Worm (Caenorhabditis elegans) whole organism, L1 larva: Measurements from ENCODE around the gene zip-2.

Source experiments
- ama-1 ChIP-seq: fragments of 150-350 bp; optimal IDR thresholded peaks from 2 replicates; lab custom pipeline; 2014
- nhr-11 ChIP-seq: fragments of 150-350 bp; optimal IDR thresholded peaks from 2 replicates; lab custom pipeline; 2014; ENCODE audit warnings: missing biosample characterization, missing genetic modification characterization
- nhr-47 ChIP-seq: sonication (generic microtip); optimal IDR thresholded peaks from 2 replicates; lab custom pipeline; 2016; ENCODE audit warnings: mild to moderate bottlenecking, missing genetic modification characterization, moderate library complexity, missing compliant biosample characterization
- pqm-1 ChIP-seq: sonication (generic microtip); optimal IDR thresholded peaks from 3 replicates; lab custom pipeline; 2017; ENCODE audit warnings: missing biosample characterization, missing genetic modification characterization

DNA sequence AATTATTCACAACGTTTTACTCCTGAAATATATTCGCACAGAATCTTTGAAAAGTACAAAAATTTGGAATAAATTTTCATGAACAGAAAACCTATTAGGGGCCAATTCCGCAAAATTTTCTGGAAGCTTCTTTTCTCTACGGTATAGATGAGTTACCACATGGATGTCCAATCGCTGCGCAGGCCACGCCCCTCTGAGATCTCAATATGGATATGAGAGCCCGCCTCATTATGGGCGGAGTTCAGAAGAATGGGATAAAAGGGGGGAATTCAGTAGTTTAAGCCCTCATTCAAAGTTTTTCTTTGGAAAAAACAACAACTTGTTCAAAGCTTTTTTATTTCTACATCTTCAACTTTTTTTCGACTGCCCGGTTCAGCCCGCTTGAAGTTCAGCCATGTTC is 21.2 kb upstream of the zip-2 start, which contains the start of gene daf-7:
- no peak for TF ChIP-seq pqm-1 (tag; lab: Kevin White, UChicago)
- no peak for TF ChIP-seq nhr-47 (tag; lab: Kevin White, UChicago)
- TF ChIP-seq nhr-11 (tag; lab: Kevin White, UChicago), result no peak
- no peak for TF ChIP-seq ama-1
